Worm (Caenorhabditis elegans): ENCODE measurements around the gene T07D1.3.

- no peak for TF ChIP-seq odd-2 (tag; optimal IDR thresholded peaks at IDR 0.05)
- no peak for TF ChIP-seq nhr-11 (tag; optimal IDR thresholded peaks at IDR 0.05)
- no peak for TF ChIP-seq nhr-232 (tag; optimal IDR thresholded peaks at IDR 0.05)
- TF ChIP-seq unc-55 (GFP tag; optimal IDR thresholded peaks at IDR 0.05) = no peak
- no peak for TF ChIP-seq ama-1 (optimal IDR thresholded peaks at IDR 0.05)
These were observed 20.9 kb upstream of the T07D1.3 start for ce11 chrX:2464064-2464463.

Data from whole organism, late embryonic.